Worm (Caenorhabditis elegans) whole organism, young adult: ENCODE measurements around the gene C07H4.1.

Experiments used
- C06A6.2 ChIP-seq: fragments of 200-800 bp; sonication (Bioruptor generic); conservative IDR thresholded peaks from 2 replicates; pipeline ENCODE4 v1.3.6; 2022; ENCODE audit warnings: missing genetic modification characterization, missing compliant biosample characterization
- F33H1.4 ChIP-seq: fragments of 200-800 bp; sonication (Bioruptor generic); IDR thresholded peaks from 2 replicates; pipeline ENCODE4 v1.3.6; 2022; ENCODE audit warnings: missing genetic modification reagents, missing genetic modification characterization, missing compliant biosample characterization
- F39B2.1 ChIP-seq: fragments of 200-800 bp; sonication (Bioruptor generic); IDR thresholded peaks from 2 replicates; pipeline ENCODE4 v1.3.6; 2022; ENCODE audit warnings: missing genetic modification reagents, missing genetic modification characterization, missing compliant biosample characterization
- F49E8.2 ChIP-seq: sonication (generic microtip); optimal IDR thresholded peaks from 3 replicates; lab custom pipeline; 2017; ENCODE audit warnings: missing genetic modification characterization, mild to moderate bottlenecking, missing compliant biosample characterization, antibody characterized with exemption, moderate library complexity; ENCODE audit not compliant: insufficient read depth
- Y53G8AR.9 ChIP-seq: fragments of 200-800 bp; sonication (Bioruptor generic); conservative IDR thresholded peaks from 2 replicates; pipeline ENCODE4 v1.3.6; 2022; ENCODE audit warnings: missing genetic modification reagents, missing genetic modification characterization, missing compliant biosample characterization
- Y67H2A.10 ChIP-seq: fragments of 200-800 bp; sonication (Bioruptor generic); conservative IDR thresholded peaks from 2 replicates; pipeline ENCODE4 v1.3.6; 2022; ENCODE audit warnings: missing genetic modification reagents, missing genetic modification characterization, missing compliant biosample characterization
- cebp-1 ChIP-seq, 2 experiments: fragments of 200-800 bp in 1 of 2; sonication (Bioruptor generic) in 1 of 2; sonication (generic microtip) in 1 of 2; IDR thresholded peaks in 1 of 2; optimal IDR thresholded peaks in 1 of 2; 2 replicates each; pipeline versions ENCODE4 v1.3.6 to Lab custom; 2017 to 2022; ENCODE audit warnings: missing compliant biosample characterization in 2 of 2, missing genetic modification characterization in 2 of 2, mild to moderate bottlenecking in 1 of 2, missing genetic modification reagents in 1 of 2, moderate library complexity in 1 of 2
- cebp-2 ChIP-seq: fragments of 200-800 bp; sonication (Bioruptor generic); IDR thresholded peaks from 2 replicates; pipeline ENCODE4 v1.3.6; 2022; ENCODE audit warnings: missing genetic modification characterization, missing compliant biosample characterization
- ceh-100 ChIP-seq: fragments of 200-800 bp; sonication (Bioruptor generic); IDR thresholded peaks from 2 replicates; pipeline ENCODE4 v1.3.6; 2022; ENCODE audit warnings: missing genetic modification reagents, missing genetic modification characterization, missing compliant biosample characterization
- ceh-58 ChIP-seq: fragments of 200-800 bp; sonication (Bioruptor generic); IDR thresholded peaks from 2 replicates; pipeline ENCODE4 v1.3.6; 2022; ENCODE audit warnings: missing genetic modification characterization, missing compliant biosample characterization
- ceh-79 ChIP-seq: sonication (generic microtip); optimal IDR thresholded peaks from 2 replicates; lab custom pipeline; 2017; ENCODE audit warnings: mild to moderate bottlenecking, missing genetic modification characterization, missing compliant biosample characterization
- ceh-91 ChIP-seq: fragments of 200-800 bp; sonication (Bioruptor generic); IDR thresholded peaks from 2 replicates; pipeline ENCODE4 v1.3.6; 2022; ENCODE audit warnings: missing genetic modification reagents, missing genetic modification characterization, missing compliant biosample characterization
- chd-7 ChIP-seq: sonication (generic microtip); optimal IDR thresholded peaks from 2 replicates; lab custom pipeline; 2016; ENCODE audit warnings: mild to moderate bottlenecking, missing genetic modification characterization, moderate library complexity, missing compliant biosample characterization
- die-1 ChIP-seq: sonication (generic microtip); optimal IDR thresholded peaks from 2 replicates; lab custom pipeline; 2016; ENCODE audit warnings: missing genotype, mild to moderate bottlenecking, missing genetic modification characterization, missing compliant biosample characterization
- fkh-3 ChIP-seq: sonication (generic microtip); optimal IDR thresholded peaks from 2 replicates; lab custom pipeline; 2016; ENCODE audit warnings: mild to moderate bottlenecking, missing genetic modification characterization, missing compliant biosample characterization
- gei-17 ChIP-seq: fragments of 200-800 bp; sonication (Bioruptor generic); optimal IDR thresholded peaks from 2 replicates; lab custom pipeline; 2018; ENCODE audit warnings: mild to moderate bottlenecking, missing genetic modification characterization, missing compliant biosample characterization
- hlh-26 ChIP-seq: fragments of 200-800 bp; sonication (Bioruptor generic); conservative IDR thresholded peaks from 2 replicates; pipeline ENCODE4 v1.3.6; 2022; ENCODE audit warnings: missing genetic modification reagents, missing genetic modification characterization, missing compliant biosample characterization
- hmg-20 ChIP-seq: fragments of 200-800 bp; sonication (Bioruptor generic); IDR thresholded peaks from 2 replicates; pipeline ENCODE4 v1.3.6; 2022; ENCODE audit warnings: missing genetic modification reagents, missing genetic modification characterization, missing compliant biosample characterization
- hrde-1 ChIP-seq: sonication (generic microtip); optimal IDR thresholded peaks from 2 replicates; lab custom pipeline; 2016; ENCODE audit warnings: missing genetic modification characterization, mild to moderate bottlenecking, missing compliant biosample characterization, moderate library complexity, missing genotype, missing genetic modification reagents, borderline replicate concordance
- let-526 ChIP-seq: fragments of 200-800 bp; sonication (Bioruptor generic); IDR thresholded peaks from 2 replicates; pipeline ENCODE4 v1.3.6; 2022; ENCODE audit warnings: missing genetic modification reagents, missing genetic modification characterization, missing compliant biosample characterization
- lin-26 ChIP-seq: fragments of 200-800 bp; sonication (Bioruptor generic); IDR thresholded peaks from 2 replicates; pipeline ENCODE4 v1.3.6; 2022; ENCODE audit warnings: missing genetic modification reagents, missing genetic modification characterization, missing compliant biosample characterization
- lin-40 ChIP-seq: sonication (generic microtip); optimal IDR thresholded peaks from 2 replicates; lab custom pipeline; 2016; ENCODE audit warnings: missing genetic modification characterization, mild to moderate bottlenecking, missing compliant biosample characterization, missing genotype, missing genetic modification reagents
- lin-54 ChIP-seq: fragments of 200-800 bp; sonication (Bioruptor generic); optimal IDR thresholded peaks from 2 replicates; lab custom pipeline; 2018; ENCODE audit warnings: mild to moderate bottlenecking, missing genetic modification characterization, missing compliant biosample characterization
- lir-1 ChIP-seq: fragments of 200-800 bp; sonication (Bioruptor generic); conservative IDR thresholded peaks from 2 replicates; pipeline ENCODE4 v1.3.6; 2022; ENCODE audit warnings: missing genetic modification reagents, missing genetic modification characterization, missing compliant biosample characterization
- lsl-1 ChIP-seq: fragments of 200-800 bp; sonication (Bioruptor generic); optimal IDR thresholded peaks from 2 replicates; lab custom pipeline; 2018; ENCODE audit warnings: mild to moderate bottlenecking, missing genetic modification characterization, moderate library complexity, missing compliant biosample characterization
- madf-10 ChIP-seq: sonication (generic microtip); optimal IDR thresholded peaks from 2 replicates; lab custom pipeline; 2016; ENCODE audit warnings: mild to moderate bottlenecking, missing genetic modification characterization, missing compliant biosample characterization
- madf-3 ChIP-seq: fragments of 200-800 bp; sonication (Bioruptor generic); IDR thresholded peaks from 2 replicates; pipeline ENCODE4 v1.3.6; 2022; ENCODE audit warnings: missing genetic modification reagents, missing genetic modification characterization, missing compliant biosample characterization
- madf-8 ChIP-seq: fragments of 200-800 bp; sonication (Bioruptor generic); conservative IDR thresholded peaks from 2 replicates; pipeline ENCODE4 v1.3.6; 2022; ENCODE audit warnings: missing genetic modification reagents, missing genetic modification characterization, missing compliant biosample characterization
- mxl-1 ChIP-seq: sonication (generic microtip); optimal IDR thresholded peaks from 2 replicates; lab custom pipeline; 2016; ENCODE audit warnings: missing genetic modification characterization, missing compliant biosample characterization
- nfya-1 ChIP-seq: sonication (generic microtip); optimal IDR thresholded peaks from 2 replicates; lab custom pipeline; 2017; ENCODE audit warnings: antibody characterized with exemption, missing compliant biosample characterization, missing genetic modification characterization, borderline replicate concordance; ENCODE audit not compliant: insufficient read depth
- nfya-2 ChIP-seq: fragments of 200-800 bp; sonication (Bioruptor generic); IDR thresholded peaks from 2 replicates; pipeline ENCODE4 v1.3.6; 2022; ENCODE audit warnings: missing genetic modification reagents, missing genetic modification characterization, missing compliant biosample characterization
- nhr-80 ChIP-seq: sonication (generic microtip); optimal IDR thresholded peaks from 2 replicates; lab custom pipeline; 2016; ENCODE audit warnings: missing genetic modification characterization, missing compliant biosample characterization
- pbrm-1 ChIP-seq: fragments of 200-800 bp; sonication (Bioruptor generic); IDR thresholded peaks from 2 replicates; pipeline ENCODE4 v1.3.6; 2022; ENCODE audit warnings: missing genetic modification reagents, missing genetic modification characterization, missing compliant biosample characterization
- rcor-1 ChIP-seq: fragments of 200-800 bp; sonication (Bioruptor generic); IDR thresholded peaks from 2 replicates; pipeline ENCODE4 v1.3.6; 2022; ENCODE audit warnings: missing genetic modification reagents, missing genetic modification characterization, missing compliant biosample characterization
- repo-1 ChIP-seq: sonication (generic microtip); optimal IDR thresholded peaks from 2 replicates; lab custom pipeline; 2017; ENCODE audit warnings: mild to moderate bottlenecking, missing genetic modification characterization, missing compliant biosample characterization
- snpc-3.4 ChIP-seq: sonication (generic microtip); optimal IDR thresholded peaks from 2 replicates; lab custom pipeline; 2017; ENCODE audit warnings: missing genetic modification characterization, mild to moderate bottlenecking, missing compliant biosample characterization, antibody characterized with exemption, moderate library complexity, missing genotype, missing genetic modification reagents
- tbp1 ChIP-seq: fragments of 200-800 bp; sonication (Bioruptor generic); optimal IDR thresholded peaks from 2 replicates; lab custom pipeline; 2018; ENCODE audit warnings: mild to moderate bottlenecking, missing genetic modification characterization, missing compliant biosample characterization
- tlf-1 ChIP-seq: fragments of 200-800 bp; sonication (Bioruptor generic); optimal IDR thresholded peaks from 2 replicates; lab custom pipeline; 2018; ENCODE audit warnings: mild to moderate bottlenecking, missing genetic modification characterization, missing compliant biosample characterization
- zfh-2 ChIP-seq: fragments of 200-800 bp; sonication (Bioruptor generic); conservative IDR thresholded peaks from 2 replicates; pipeline ENCODE4 v1.3.6; 2022; ENCODE audit warnings: missing genetic modification reagents, missing genetic modification characterization, missing compliant biosample characterization
- ztf-18 ChIP-seq: sonication (generic microtip); optimal IDR thresholded peaks from 2 replicates; lab custom pipeline; 2016; ENCODE audit warnings: missing genotype, mild to moderate bottlenecking, missing genetic modification characterization, missing compliant biosample characterization
- ztf-26 ChIP-seq: sonication (generic microtip); optimal IDR thresholded peaks from 2 replicates; lab custom pipeline; 2017; ENCODE audit warnings: missing genetic modification characterization, missing compliant biosample characterization
- ztf-6 ChIP-seq: fragments of 200-800 bp; sonication (Bioruptor generic); IDR thresholded peaks from 2 replicates; pipeline ENCODE4 v1.3.6; 2022; ENCODE audit warnings: missing genetic modification reagents, missing genetic modification characterization, missing compliant biosample characterization

C07H4.1 gene

ce11 chrII:9060332-9060840 lies 33.1 kb downstream of the C07H4.1 start (continued):
- 0 out of 2 replicates have a peak, but pooled peaks have one; percentile 12 for TF ChIP-seq ceh-100
- TF ChIP-seq let-526 (GFP tag; lab: Robert Waterston, UW): no peak
- peak; percentile 54 for TF ChIP-seq ztf-18 (tag; lab: Kevin White, UChicago)
- TF ChIP-seq ceh-79 (tag; lab: Kevin White, UChicago): no peak
- peak; percentile 98 for TF ChIP-seq zfh-2 (GFP tag; lab: Robert Waterston, UW)
- TF ChIP-seq, all 124 proteins: peak for 57

ce11 chrII:9059010-9059409 lies 34.5 kb downstream of the C07H4.1 start:
- TF ChIP-seq ztf-26 (tag; lab: Kevin White, UChicago): no peak
- no peak for TF ChIP-seq Y67H2A.10 (GFP tag; lab: Robert Waterston, UW)

ce11 chrII:9057035-9057668 lies 36.3 kb downstream of the C07H4.1 start, which contains the start of gene rpl-32:
Gene rpl-32 (minus strand): TSS chrII:9057085.
- TF ChIP-seq ceh-79 (tag; lab: Kevin White, UChicago) (no peak), gei-17 (GFP tag; lab: Kevin White, UChicago) (no peak), lsl-1 (GFP tag; lab: Kevin White, UChicago) (peak; percentile 48), repo-1 (no peak), fkh-3 (no peak), nhr-80 (tag; lab: Kevin White, UChicago) (peak; percentile 57), F39B2.1 (GFP tag; lab: Robert Waterston, UW) (no peak), F33H1.4 (GFP tag; lab: Robert Waterston, UW) (peak; percentile 52), madf-10 (tag; lab: Kevin White, UChicago) (peak; percentile 61), ceh-58 (GFP tag; lab: Robert Waterston, UW) (no peak), Y53G8AR.9 (GFP tag; lab: Robert Waterston, UW) (no peak), hlh-26 (GFP tag; lab: Robert Waterston, UW) (no peak), lir-1 (GFP tag; lab: Robert Waterston, UW) (0 out of 2 replicates have a peak, but pooled peaks have one; percentile 19), lin-40 (tag; lab: Kevin White, UChicago) (peak; percentile 61), lin-54 (peak; percentile 71), lin-26 (GFP tag; lab: Robert Waterston, UW) (no peak), madf-8 (GFP tag; lab: Robert Waterston, UW) (no peak), die-1 (tag; lab: Kevin White, UChicago) (no peak), tbp1 (GFP tag; lab: Kevin White, UChicago) (peak; percentile 61), nfya-1 (tag; lab: Kevin White, UChicago) (no peak), hmg-20 (GFP tag; lab: Robert Waterston, UW) (no peak), madf-3 (GFP tag; lab: Robert Waterston, UW) (no peak), tlf-1 (GFP tag; lab: Kevin White, UChicago) (peak; percentile 45), cebp-2 (GFP tag; lab: Robert Waterston, UW) (no peak), ceh-100 (no peak), hrde-1 (tag; lab: Kevin White, UChicago) (no peak), rcor-1 (GFP tag; lab: Robert Waterston, UW) (peak; percentile 78), C06A6.2 (GFP tag; lab: Robert Waterston, UW) (no peak), mxl-1 (tag; lab: Kevin White, UChicago) (no peak), ceh-91 (GFP tag; lab: Robert Waterston, UW) (peak; percentile 62), cebp-1 (GFP tag; IDR thresholded peaks at IDR 0.05; lab: Robert Waterston, UW) (no peak; the same call in 1 of the 2 replicates), cebp-1 (tag; optimal IDR thresholded peaks at IDR 0.05; lab: Kevin White, UChicago) (peak; percentile 69), snpc-3.4 (tag; lab: Kevin White, UChicago) (no peak), F49E8.2 (tag; lab: Kevin White, UChicago) (peak; percentile 39), nfya-2 (GFP tag; lab: Robert Waterston, UW) (no peak), ztf-6 (GFP tag; lab: Robert Waterston, UW) (no peak), pbrm-1 (GFP tag; lab: Robert Waterston, UW) (peak; percentile 66), chd-7 (tag; lab: Kevin White, UChicago) (no peak)
